Worm (Caenorhabditis elegans) whole organism, L3 larva: ENCODE results near the gene nlp-56.
A peak's percentile ranks its signal among the peaks of the same experiment; 100 is the strongest.

Experiments
- R02D3.7 ChIP-seq: fragments of 150-350 bp; optimal IDR thresholded peaks from 2 replicates; lab custom pipeline; 2014; ENCODE audit warnings: missing biosample characterization, missing genetic modification characterization
- ZK546.5 ChIP-seq: sonication (generic microtip); optimal IDR thresholded peaks from 2 replicates; lab custom pipeline; 2017; ENCODE audit warnings: missing biosample characterization, missing genetic modification characterization
- aly-2 ChIP-seq: fragments of 150-350 bp; optimal IDR thresholded peaks from 2 replicates; lab custom pipeline; 2014; ENCODE audit warnings: missing biosample characterization, missing genetic modification characterization
- ama-1 ChIP-seq: fragments of 150-350 bp; optimal IDR thresholded peaks from 2 replicates; lab custom pipeline; 2018
- ceh-16 ChIP-seq: sonication (generic microtip); optimal IDR thresholded peaks from 2 replicates; lab custom pipeline; 2017; ENCODE audit warnings: missing biosample characterization, missing genetic modification characterization
- ceh-28 ChIP-seq: fragments of 150-350 bp; optimal IDR thresholded peaks from 2 replicates; lab custom pipeline; 2014; ENCODE audit warnings: missing biosample characterization, missing genetic modification reagents, missing genetic modification characterization
- ceh-82 ChIP-seq: fragments of 150-350 bp; optimal IDR thresholded peaks from 2 replicates; lab custom pipeline; 2014; ENCODE audit warnings: missing biosample characterization, missing genetic modification characterization
- ceh-9 ChIP-seq: sonication (generic microtip); optimal IDR thresholded peaks from 2 replicates; lab custom pipeline; 2018; ENCODE audit warnings: missing biosample characterization, missing genetic modification characterization
- daf-12 ChIP-seq: fragments of 150-350 bp; optimal IDR thresholded peaks from 2 replicates; lab custom pipeline; 2014; ENCODE audit warnings: missing biosample characterization, missing genetic modification reagents, missing genetic modification characterization
- egl-27 ChIP-seq: sonication (generic microtip); optimal IDR thresholded peaks from 4 replicates; lab custom pipeline; 2017; ENCODE audit warnings: missing biosample characterization, missing genetic modification reagents, missing genetic modification characterization
- egl-5 ChIP-seq: fragments of 150-350 bp; optimal IDR thresholded peaks from 2 replicates; lab custom pipeline; 2017; ENCODE audit warnings: missing biosample characterization, missing genetic modification reagents, missing genetic modification characterization, inconsistent platforms
- elt-1 ChIP-seq: fragments of 150-350 bp; optimal IDR thresholded peaks from 2 replicates; lab custom pipeline; 2014; ENCODE audit warnings: missing biosample characterization, missing genetic modification characterization
- elt-2 ChIP-seq: sonication (generic microtip); optimal IDR thresholded peaks from 2 replicates; lab custom pipeline; 2016; ENCODE audit warnings: missing genetic modification reagents, mild to moderate bottlenecking, missing genetic modification characterization, missing compliant biosample characterization
- elt-3 ChIP-seq, 3 experiments: fragments of 150-350 bp in 1 of 3; sonication (generic microtip) in 2 of 3; optimal IDR thresholded peaks; 2 replicates in 2 of 3; 4 replicates in 1 of 3; lab custom pipeline; 2014 to 2017; ENCODE audit warnings: missing biosample characterization in 3 of 3, missing genetic modification characterization in 3 of 3
- eor-1 ChIP-seq, 2 experiments: fragments of 150-350 bp; optimal IDR thresholded peaks; 2 replicates each; lab custom pipeline; 2014 to 2018; ENCODE audit warnings: missing biosample characterization in 2 of 2, missing genetic modification characterization in 2 of 2
- fkh-10 ChIP-seq: sonication (generic microtip); optimal IDR thresholded peaks from 2 replicates; lab custom pipeline; 2017; ENCODE audit warnings: missing biosample characterization, missing genetic modification reagents, missing genetic modification characterization
- fkh-2 ChIP-seq: fragments of 150-350 bp; optimal IDR thresholded peaks from 2 replicates; lab custom pipeline; 2014; ENCODE audit warnings: missing biosample characterization, missing genetic modification reagents, missing genetic modification characterization
- fos-1 ChIP-seq: fragments of 150-350 bp; optimal IDR thresholded peaks from 2 replicates; lab custom pipeline; 2014; ENCODE audit warnings: missing biosample characterization, missing genetic modification characterization
- hmg-11 ChIP-seq: sonication (generic microtip); optimal IDR thresholded peaks from 2 replicates; lab custom pipeline; 2016; ENCODE audit warnings: missing genetic modification characterization, missing compliant biosample characterization
- jun-1 ChIP-seq: fragments of 150-350 bp; optimal IDR thresholded peaks from 2 replicates; lab custom pipeline; 2014; ENCODE audit warnings: missing biosample characterization, missing genetic modification reagents, missing genetic modification characterization
- lin-15B ChIP-seq: fragments of 150-350 bp; optimal IDR thresholded peaks from 2 replicates; lab custom pipeline; 2014; ENCODE audit warnings: missing biosample characterization, missing genetic modification characterization
- lin-39 ChIP-seq: fragments of 150-350 bp; optimal IDR thresholded peaks from 2 replicates; lab custom pipeline; 2018; ENCODE audit warnings: missing biosample characterization, missing genetic modification reagents, missing genetic modification characterization
- lsy-12 ChIP-seq: sonication (generic microtip); optimal IDR thresholded peaks from 2 replicates; lab custom pipeline; 2016; ENCODE audit warnings: mild to moderate bottlenecking, missing genetic modification characterization, missing compliant biosample characterization
- mdl-1 ChIP-seq: fragments of 150-350 bp; optimal IDR thresholded peaks from 2 replicates; lab custom pipeline; 2014; ENCODE audit warnings: missing biosample characterization, missing genetic modification characterization
- mml-1 ChIP-seq: fragments of 150-350 bp; sonication (generic microtip); optimal IDR thresholded peaks from 3 replicates; lab custom pipeline; 2014; ENCODE audit warnings: missing biosample characterization, missing genetic modification characterization
- nfya-1 ChIP-seq: sonication (generic microtip); optimal IDR thresholded peaks from 2 replicates; lab custom pipeline; 2017; ENCODE audit warnings: missing genetic modification characterization, mild to moderate bottlenecking, missing compliant biosample characterization, antibody characterized with exemption, moderate library complexity; ENCODE audit not compliant: insufficient read depth
- nhr-11 ChIP-seq: fragments of 150-350 bp; optimal IDR thresholded peaks from 2 replicates; lab custom pipeline; 2014; ENCODE audit warnings: missing biosample characterization, missing genetic modification characterization
- nhr-12 ChIP-seq: fragments of 150-350 bp; optimal IDR thresholded peaks from 2 replicates; lab custom pipeline; 2014; ENCODE audit warnings: missing biosample characterization, missing genetic modification characterization
- nhr-23 ChIP-seq: fragments of 150-350 bp; optimal IDR thresholded peaks from 2 replicates; lab custom pipeline; 2014; ENCODE audit warnings: missing biosample characterization, missing genetic modification reagents, missing genetic modification characterization
- nhr-237 ChIP-seq: fragments of 150-350 bp; optimal IDR thresholded peaks from 2 replicates; lab custom pipeline; 2014; ENCODE audit warnings: missing biosample characterization, missing genetic modification characterization
- nhr-25 ChIP-seq: sonication (generic microtip); optimal IDR thresholded peaks from 2 replicates; lab custom pipeline; 2017; ENCODE audit warnings: missing biosample characterization, missing genetic modification characterization
- nhr-28 ChIP-seq: fragments of 150-350 bp; optimal IDR thresholded peaks from 2 replicates; lab custom pipeline; 2014; ENCODE audit warnings: missing biosample characterization, missing genetic modification characterization
- nhr-43 ChIP-seq: sonication (generic microtip); optimal IDR thresholded peaks from 2 replicates; lab custom pipeline; 2016; ENCODE audit warnings: mild to moderate bottlenecking, missing genetic modification characterization, missing compliant biosample characterization; ENCODE audit not compliant: poor library complexity, severe bottlenecking
- nhr-67 ChIP-seq: fragments of 150-350 bp; optimal IDR thresholded peaks from 2 replicates; lab custom pipeline; 2014; ENCODE audit warnings: missing biosample characterization, missing genetic modification characterization
- nhr-76 ChIP-seq: fragments of 150-350 bp; sonication (generic microtip); optimal IDR thresholded peaks from 5 replicates; lab custom pipeline; 2014; ENCODE audit warnings: missing biosample characterization, missing genetic modification characterization
- nhr-77 ChIP-seq: fragments of 150-350 bp; optimal IDR thresholded peaks from 2 replicates; lab custom pipeline; 2014; ENCODE audit warnings: missing biosample characterization, missing genetic modification characterization
- pha-4 ChIP-seq: fragments of 150-350 bp; optimal IDR thresholded peaks from 2 replicates; lab custom pipeline; 2014; ENCODE audit warnings: missing biosample characterization, missing genetic modification reagents, missing genetic modification characterization
- pqm-1 ChIP-seq: fragments of 150-350 bp; optimal IDR thresholded peaks from 2 replicates; lab custom pipeline; 2017; ENCODE audit warnings: missing biosample characterization, missing genetic modification characterization, inconsistent platforms
- sea-2 ChIP-seq: fragments of 150-350 bp; sonication (generic microtip); optimal IDR thresholded peaks from 4 replicates; lab custom pipeline; 2014; ENCODE audit warnings: missing biosample characterization, missing genetic modification reagents, missing genetic modification characterization
- skn-1 ChIP-seq: fragments of 150-350 bp; optimal IDR thresholded peaks from 2 replicates; lab custom pipeline; 2014; ENCODE audit warnings: missing biosample characterization, missing genetic modification characterization
- snpc-4 ChIP-seq: fragments of 150-350 bp; optimal IDR thresholded peaks from 2 replicates; lab custom pipeline; 2014; ENCODE audit warnings: missing biosample characterization, missing genetic modification characterization
- tbx-2 ChIP-seq: sonication (generic microtip); optimal IDR thresholded peaks from 2 replicates; lab custom pipeline; 2016; ENCODE audit warnings: mild to moderate bottlenecking, missing genetic modification characterization, missing compliant biosample characterization
- unc-39 ChIP-seq: sonication (generic microtip); optimal IDR thresholded peaks from 4 replicates; lab custom pipeline; 2017; ENCODE audit warnings: missing biosample characterization, missing genetic modification characterization
- unc-62 ChIP-seq: fragments of 150-350 bp; sonication (generic microtip); optimal IDR thresholded peaks from 4 replicates; lab custom pipeline; 2014; ENCODE audit warnings: missing biosample characterization, missing genetic modification reagents, missing genetic modification characterization
- zag-1 ChIP-seq: fragments of 150-350 bp; optimal IDR thresholded peaks from 2 replicates; lab custom pipeline; 2014; ENCODE audit warnings: missing biosample characterization, missing genetic modification characterization
- ztf-11 ChIP-seq: fragments of 150-350 bp; optimal IDR thresholded peaks from 2 replicates; lab custom pipeline; 2014; ENCODE audit warnings: missing biosample characterization, missing genetic modification characterization
- ztf-4 ChIP-seq: fragments of 150-350 bp; optimal IDR thresholded peaks from 2 replicates; lab custom pipeline; 2014; ENCODE audit warnings: missing biosample characterization, missing genetic modification characterization

Gene nlp-56

ce11 chrIV:14793900-14794624 lies 9.5 kb upstream of the nlp-56 start:
- TF ChIP-seq zag-1 (tag; lab: Kevin White, UChicago) (no peak), mdl-1 (peak; percentile 23), nhr-77 (tag; lab: Kevin White, UChicago) (no peak), lin-39 (peak; percentile 15), lin-15B (tag; lab: Kevin White, UChicago) (peak; percentile 17), nhr-67 (tag; lab: Kevin White, UChicago) (no peak), fkh-10 (no peak), eor-1 (tag; optimal IDR thresholded peaks at IDR 0.05; lab: Kevin White, UChicago) (no peak), mml-1 (tag; lab: Kevin White, UChicago) (no peak), elt-1 (tag; lab: Kevin White, UChicago) (peak; percentile 5), egl-27 (no peak), R02D3.7 (tag; lab: Kevin White, UChicago) (peak; percentile 24), nhr-11 (no peak), snpc-4 (tag; lab: Kevin White, UChicago) (no peak), jun-1 (tag; lab: Kevin White, UChicago) (peak; percentile 21), ceh-9 (tag; lab: Kevin White, UChicago) (no peak), nhr-43 (tag; lab: Kevin White, UChicago) (peak; percentile 12), ztf-4 (tag; lab: Kevin White, UChicago) (peak; percentile 28), fos-1 (no peak), egl-5 (tag; lab: Kevin White, UChicago) (no peak), hmg-11 (peak; percentile 48), ZK546.5 (tag; lab: Kevin White, UChicago) (no peak), nhr-28 (tag; lab: Kevin White, UChicago) (no peak), elt-2 (tag; lab: Kevin White, UChicago) (peak; percentile 45), nhr-12 (no peak), ama-1 (lab: Kevin White, UChicago) (peak; percentile 55), daf-12 (tag; lab: Kevin White, UChicago) (no peak), ceh-16 (tag; lab: Kevin White, UChicago) (no peak), pha-4 (tag; lab: Kevin White, UChicago) (peak; percentile 60), unc-62 (no peak), skn-1 (tag; lab: Kevin White, UChicago) (no peak), ceh-28 (tag; lab: Kevin White, UChicago) (peak; percentile 70), ztf-11 (tag; lab: Kevin White, UChicago) (no peak), sea-2 (GFP tag; lab: Kevin White, UChicago) (peak; percentile 97), nhr-25 (tag; lab: Kevin White, UChicago) (peak; percentile 75), nhr-76 (no peak), unc-39 (tag; lab: Kevin White, UChicago) (no peak), nhr-23 (peak; percentile 43), nfya-1 (peak; percentile 71), lsy-12 (peak; percentile 59), ceh-82 (no peak), tbx-2 (tag; lab: Kevin White, UChicago) (no peak), aly-2 (tag; lab: Kevin White, UChicago) (no peak), pqm-1 (tag; lab: Kevin White, UChicago) (peak; percentile 17), nhr-237 (tag; lab: Kevin White, UChicago) (no peak), fkh-2 (tag; lab: Kevin White, UChicago) (no peak), elt-3 (tag; optimal IDR thresholded peaks at IDR 0.05; lab: Kevin White, UChicago) (no peak)
